Fruit fly (Drosophila melanogaster) whole organism, wandering third instar larva: ENCODE results near the gene nuf.

Experiments
- Abd-B ChIP-seq: fragments of >200 bp; optimal IDR thresholded peaks from 2 replicates; lab custom pipeline; 2017; ENCODE audit warnings: missing biosample characterization, missing genetic modification characterization
- CG32264 ChIP-seq: fragments of 200-800 bp; sonication (Bioruptor generic); optimal IDR thresholded peaks from 2 replicates; lab custom pipeline; 2016; ENCODE audit warnings: missing biosample characterization, missing genetic modification characterization
- Hr78 ChIP-seq: fragments of >200 bp; optimal IDR thresholded peaks from 2 replicates; lab custom pipeline; 2017; ENCODE audit warnings: missing biosample characterization, missing genetic modification characterization
- OdsH ChIP-seq: fragments of 200-800 bp; sonication (Bioruptor generic); optimal IDR thresholded peaks from 2 replicates; lab custom pipeline; 2016; ENCODE audit warnings: missing biosample characterization, mild to moderate bottlenecking, missing genetic modification characterization
- Sp1 ChIP-seq: fragments of 200-800 bp; sonication (Bioruptor generic); optimal IDR thresholded peaks from 3 replicates; lab custom pipeline; 2019; ENCODE audit warnings: missing biosample characterization, mild to moderate bottlenecking, missing genetic modification characterization, moderate library complexity
- psq ChIP-seq: fragments of 200-800 bp; sonication (Bioruptor generic); optimal IDR thresholded peaks from 3 replicates; lab custom pipeline; 2017; ENCODE audit warnings: missing biosample characterization, mild to moderate bottlenecking, missing genetic modification characterization, moderate library complexity
- sv ChIP-seq: fragments of 200-800 bp; sonication (Bioruptor generic); optimal IDR thresholded peaks from 3 replicates; lab custom pipeline; 2016; ENCODE audit warnings: missing biosample characterization, missing genetic modification characterization

DNA sequence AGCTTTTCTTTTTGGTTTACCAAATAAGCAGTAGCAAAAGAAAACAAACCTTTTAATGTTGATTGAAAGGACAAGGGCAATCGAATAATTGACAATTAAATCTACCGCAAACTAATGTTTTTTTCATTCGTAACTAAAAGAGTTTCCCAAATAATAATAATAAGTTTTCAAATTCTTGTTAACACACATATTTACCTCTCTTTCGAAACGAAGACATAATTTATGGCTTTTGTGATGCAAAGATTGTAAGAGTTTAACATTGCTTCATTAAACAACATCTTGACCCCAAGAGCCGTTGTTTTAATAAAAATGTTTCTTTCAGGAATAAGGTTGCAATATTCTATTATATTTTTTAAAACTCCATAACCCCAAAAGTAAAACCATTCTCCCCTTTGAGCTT lies 12.2 kb upstream of the nuf start, which contains the start of gene D:
- no peak for TF ChIP-seq Hr78
- no peak for TF ChIP-seq psq (GFP tag; lab: Kevin White, UChicago)
- TF ChIP-seq OdsH (GFP tag; lab: Kevin White, UChicago) = no peak
- TF ChIP-seq Abd-B = no peak
- no peak for TF ChIP-seq CG32264 (GFP tag; lab: Kevin White, UChicago)
- no peak for TF ChIP-seq Sp1 (GFP tag; lab: Kevin White, UChicago)
- no peak for TF ChIP-seq sv (GFP tag; lab: Kevin White, UChicago)
